Fruit fly (Drosophila melanogaster) whole organism: ENCODE data around the gene CG34126.

Experiments
- CG8478 ChIP-seq: fragments of >200 bp; optimal IDR thresholded peaks from 2 replicates; lab custom pipeline; 2018; ENCODE audit warnings: inconsistent platforms
- Dll ChIP-seq: fragments of >200 bp; optimal IDR thresholded peaks from 2 replicates; lab custom pipeline; 2017
- EcR ChIP-seq, 2 experiments: fragments of >200 bp; optimal IDR thresholded peaks; 2 replicates each; lab custom pipeline; 2017; ENCODE audit warnings: missing biosample characterization in 2 of 2, missing genetic modification characterization in 2 of 2, missing genetic modification reagents in 2 of 2
- pan ChIP-seq: fragments of >200 bp; optimal IDR thresholded peaks from 2 replicates; lab custom pipeline; 2017
- psq ChIP-seq: fragments of >200 bp; optimal IDR thresholded peaks from 2 replicates; lab custom pipeline; 2017
- usp ChIP-seq: fragments of >200 bp; optimal IDR thresholded peaks from 2 replicates; lab custom pipeline; 2017; ENCODE audit warnings: missing biosample characterization, missing genetic modification characterization, mixed read lengths

CG34126 gene

dm6 chr2L:4981278-4981966 lies at the start of gene CG34126, which contains the start of gene CG8892:
TSS of gene CG34126 (plus strand) at chr2L:4981614.
TSS of gene CG8892 (minus strand) at chr2L:4981592.
- TF ChIP-seq usp (no peak), Dll (lab: Kevin White, UChicago) (no peak), psq (lab: Kevin White, UChicago) (no peak), pan (no peak), EcR (GFP tag; optimal IDR thresholded peaks at IDR 0.05; lab: Kevin White, UChicago) (no peak), CG8478 (lab: Kevin White, UChicago) (no peak)

dm6 chr2L:4932284-4932683 lies 49.1 kb upstream of the CG34126 start, which contains the start of gene hoe1:
TSS of gene hoe1 (minus strand) at chr2L:4932384.
- TF ChIP-seq usp (no peak), pan (no peak), CG8478 (lab: Kevin White, UChicago) (no peak), psq (lab: Kevin White, UChicago) (no peak), Dll (lab: Kevin White, UChicago) (no peak), EcR (GFP tag; optimal IDR thresholded peaks at IDR 0.05; lab: Kevin White, UChicago) (no peak)

dm6 chr2L:4936325-4936869 lies 45.0 kb upstream of the CG34126 start, which contains the start of gene hoe2:
TSS of gene hoe2 (minus strand) at chr2L:4936450.
- TF ChIP-seq psq (lab: Kevin White, UChicago), result no peak
- TF ChIP-seq EcR (GFP tag; optimal IDR thresholded peaks at IDR 0.05; lab: Kevin White, UChicago), result no peak
- TF ChIP-seq CG8478 (lab: Kevin White, UChicago), result no peak
- no peak for TF ChIP-seq pan
- TF ChIP-seq usp, result no peak
- TF ChIP-seq Dll (lab: Kevin White, UChicago), result no peak

dm6 chr2L:4937060-4937459 lies 44.4 kb upstream of the CG34126 start, which contains the start of gene Sgs1:
TSS of gene Sgs1 (plus strand) at chr2L:4937409.
- TF ChIP-seq usp, result no peak
- no peak for TF ChIP-seq CG8478 (lab: Kevin White, UChicago)
- TF ChIP-seq Dll (lab: Kevin White, UChicago), result no peak
- no peak for TF ChIP-seq EcR (GFP tag; optimal IDR thresholded peaks at IDR 0.05; lab: Kevin White, UChicago)
- TF ChIP-seq pan, result no peak
- TF ChIP-seq psq (lab: Kevin White, UChicago), result no peak

dm6 chr2L:4942257-4942792 lies 39.1 kb upstream of the CG34126 start, which contains the start of gene synr:
TSS of gene synr (plus strand) at chr2L:4942742.
- TF ChIP-seq CG8478 (lab: Kevin White, UChicago) (no peak), EcR (GFP tag; optimal IDR thresholded peaks at IDR 0.05; lab: Kevin White, UChicago) (no peak), usp (no peak), pan (no peak), psq (lab: Kevin White, UChicago) (no peak), Dll (lab: Kevin White, UChicago) (no peak)

- no peak for TF ChIP-seq usp
- TF ChIP-seq psq (lab: Kevin White, UChicago), result no peak
- no peak for TF ChIP-seq EcR (GFP tag; optimal IDR thresholded peaks at IDR 0.05; lab: Kevin White, UChicago)
- no peak for TF ChIP-seq CG8478 (lab: Kevin White, UChicago)
- no peak for TF ChIP-seq Dll (lab: Kevin White, UChicago)
- no peak for TF ChIP-seq pan
These were observed 36.1 kb upstream of the CG34126 start, which contains the start of the genes mRpL24 and betaggt-I for dm6 chr2L:4945300-4945699. TSS of gene mRpL24 (minus strand) at chr2L:4945361. TSS of gene betaggt-I (plus strand) at chr2L:4945579.

dm6 chr2L:4949453-4950045 lies 31.9 kb upstream of the CG34126 start, which contains the start of gene jet:
TSS of gene jet (minus strand) at chr2L:4949784.
- no peak for TF ChIP-seq usp
- TF ChIP-seq EcR (GFP tag; optimal IDR thresholded peaks at IDR 0.05; lab: Kevin White, UChicago), result no peak
- TF ChIP-seq Dll (lab: Kevin White, UChicago), result no peak
- TF ChIP-seq CG8478 (lab: Kevin White, UChicago), result no peak
- TF ChIP-seq psq (lab: Kevin White, UChicago), result no peak
- no peak for TF ChIP-seq pan

dm6 chr2L:4950667-4951066 lies 30.7 kb upstream of the CG34126 start, which contains the start of gene Jon25Biii:
TSS of gene Jon25Biii (minus strand) at chr2L:4950767.
- no peak for TF ChIP-seq EcR (GFP tag; optimal IDR thresholded peaks at IDR 0.05; lab: Kevin White, UChicago)
- no peak for TF ChIP-seq pan
- no peak for TF ChIP-seq psq (lab: Kevin White, UChicago)
- no peak for TF ChIP-seq usp
- TF ChIP-seq Dll (lab: Kevin White, UChicago), result no peak
- TF ChIP-seq CG8478 (lab: Kevin White, UChicago), result no peak

- TF ChIP-seq EcR (GFP tag; optimal IDR thresholded peaks at IDR 0.05; lab: Kevin White, UChicago), result no peak
- no peak for TF ChIP-seq Dll (lab: Kevin White, UChicago)
- no peak for TF ChIP-seq usp
- TF ChIP-seq CG8478 (lab: Kevin White, UChicago), result no peak
- no peak for TF ChIP-seq psq (lab: Kevin White, UChicago)
- TF ChIP-seq pan, result no peak
These were observed 28.3 kb upstream of the CG34126 start, which contains the start of gene Jon25Bii for dm6 chr2L:4953086-4953570. TSS of gene Jon25Bii (minus strand) at chr2L:4953136.

dm6 chr2L:4955094-4955823 lies 26.2 kb upstream of the CG34126 start, which contains the start of the genes Jon25Bi and Marcal1:
TSS of gene Jon25Bi (minus strand) at chr2L:4955144.
TSS of gene Marcal1 (plus strand) at chr2L:4955509.
- TF ChIP-seq psq (lab: Kevin White, UChicago) (no peak), EcR (GFP tag; optimal IDR thresholded peaks at IDR 0.05; lab: Kevin White, UChicago) (no peak), usp (no peak), pan (no peak), CG8478 (lab: Kevin White, UChicago) (no peak), Dll (lab: Kevin White, UChicago) (no peak)
